Worm (Caenorhabditis elegans): ENCODE measurements around the gene F35H12.1.

Gene F35H12.1

DNA sequence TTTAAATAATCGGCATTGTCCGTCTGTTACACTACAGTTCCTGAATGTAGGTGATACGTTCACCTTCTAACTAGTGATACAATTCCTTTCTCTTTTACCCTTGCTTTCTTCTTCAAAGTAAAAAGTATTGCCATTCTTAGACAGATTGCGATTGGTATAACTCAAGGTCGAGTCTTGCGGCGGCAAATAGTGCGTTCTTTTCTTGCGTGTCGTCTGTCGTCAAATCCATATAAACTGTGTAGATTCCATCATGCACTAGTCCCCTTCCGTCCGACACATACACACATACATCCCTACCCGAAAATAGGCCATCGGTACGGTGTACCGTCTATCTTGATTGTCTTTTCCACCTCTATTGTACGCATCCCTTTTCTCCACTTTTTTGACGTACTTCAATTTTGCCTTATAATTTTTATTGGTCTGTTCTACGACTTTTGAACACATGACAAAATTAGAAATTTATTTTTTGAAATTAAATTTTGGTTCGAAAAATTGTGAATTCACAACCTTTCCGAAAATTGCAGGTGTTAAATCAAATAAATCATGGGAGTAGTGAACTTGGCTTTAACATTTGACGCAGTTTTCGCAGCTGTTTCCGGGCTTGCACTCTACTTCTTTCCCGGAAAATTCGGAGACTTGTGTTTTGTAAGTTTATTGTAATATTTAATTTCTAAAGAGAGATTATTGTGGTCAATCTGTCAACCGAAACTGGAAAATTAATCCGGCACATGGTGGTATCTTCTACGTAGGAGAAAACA lies 46.8 kb downstream of the F35H12.1 start, which contains the start of gene C44C1.1 (continued):
- TF ChIP-seq sup-37 (GFP tag; optimal IDR thresholded peaks at IDR 0.05) = no peak
- TF ChIP-seq ces-1 (GFP tag; optimal IDR thresholded peaks at IDR 0.05) = no peak
- TF ChIP-seq egl-13 (tag; optimal IDR thresholded peaks at IDR 0.05) = no peak
- peak; percentile 66 for TF ChIP-seq fkh-8 (tag; optimal IDR thresholded peaks at IDR 0.05)
- peak; percentile 43 for TF ChIP-seq snu-23 (GFP tag; optimal IDR thresholded peaks at IDR 0.05)
- peak in 1 of 2 experiments; percentile 4 for TF ChIP-seq lsy-2 (tag; optimal IDR thresholded peaks at IDR 0.05)
- no peak for TF ChIP-seq nhr-11 (tag; optimal IDR thresholded peaks at IDR 0.05)
- TF ChIP-seq ztf-11 (tag; optimal IDR thresholded peaks at IDR 0.05) = no peak
- peak; percentile 32 for TF ChIP-seq rnt-1 (tag; optimal IDR thresholded peaks at IDR 0.05)
- TF ChIP-seq zip-4 (GFP tag; optimal IDR thresholded peaks at IDR 0.05) = no peak
- TF ChIP-seq lin-35 (GFP tag; optimal IDR thresholded peaks at IDR 0.05) = peak in 1 of 2 experiments; percentile 17
- TF ChIP-seq elt-3 (tag; optimal IDR thresholded peaks at IDR 0.05) = peak in 5 of 6 experiments; percentile 12 to 51 (median 44)
- no peak for TF ChIP-seq nhr-12 (tag; optimal IDR thresholded peaks at IDR 0.05)
- no peak for TF ChIP-seq tlp-1 (tag; optimal IDR thresholded peaks at IDR 0.05)
- TF ChIP-seq efl-1 (optimal IDR thresholded peaks at IDR 0.05) = no peak
- TF ChIP-seq efl-1 (GFP tag; optimal IDR thresholded peaks at IDR 0.05 in 1 of 2) = peak in 1 of 2 experiments; percentile 46
- no peak for TF ChIP-seq ceh-8 (GFP tag; optimal IDR thresholded peaks at IDR 0.05)
- no peak for TF ChIP-seq pax-3 (tag; optimal IDR thresholded peaks at IDR 0.05)
- TF ChIP-seq nhr-85 (tag) = peak; percentile 71
- peak; percentile 21 for TF ChIP-seq nhr-20 (tag; optimal IDR thresholded peaks at IDR 0.05)
- peak; percentile 96 for TF ChIP-seq blmp-1 (tag; optimal IDR thresholded peaks at IDR 0.05)
- no peak for TF ChIP-seq aly-2 (tag; optimal IDR thresholded peaks at IDR 0.05)

- TF ChIP-seq pag-3 (tag; optimal IDR thresholded peaks at IDR 0.05; ENCODE audit: borderline replicate concordance, insufficient read depth) (no peak), unc-98 (GFP tag; IDR thresholded peaks at IDR 0.05) (no peak)
These were observed 49.0 kb downstream of the F35H12.1 start for ce11 chrX:982598-982997.

DNA sequence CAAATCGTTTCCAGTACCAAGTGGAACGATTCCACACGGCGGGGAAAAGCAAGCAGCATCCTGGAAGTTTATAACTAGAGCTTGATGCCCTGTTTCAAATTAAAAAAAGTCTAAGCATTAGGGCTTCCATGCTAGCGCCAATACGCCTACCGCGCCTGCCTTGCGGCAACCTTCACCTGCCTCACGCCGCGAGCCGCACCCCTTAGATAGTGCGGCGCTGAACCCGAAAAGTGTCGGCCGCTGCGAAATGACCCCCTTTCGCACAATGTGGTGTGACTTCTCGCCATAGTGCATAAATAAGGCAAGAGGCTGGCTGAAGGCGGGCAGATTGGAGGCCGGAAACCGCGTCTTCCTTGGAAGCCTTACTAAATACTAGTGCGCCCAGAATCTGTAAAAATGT lies 52.9 kb downstream of the F35H12.1 start:
- TF ChIP-seq nhr-47 (tag; optimal IDR thresholded peaks at IDR 0.05) = peak; percentile 2
- peak; percentile 80 for TF ChIP-seq snpc-4 (tag; optimal IDR thresholded peaks at IDR 0.05)
- TF ChIP-seq ceh-63 (GFP tag; optimal IDR thresholded peaks at IDR 0.05) = no peak

All from whole organism, L1 larva.